Fruit fly (Drosophila melanogaster): ENCODE measurements around the gene spi.
A peak's percentile ranks its signal among the peaks of the same experiment; 100 is the strongest.

The spi gene

dm6 chr2L:19518636-19519086 lies 58.5 kb downstream of the spi start, which contains the start of gene CG10132 (continued):
- TF ChIP-seq CG10274 (GFP tag; optimal IDR thresholded peaks at IDR 0.05) (no peak), vfl (GFP tag; optimal IDR thresholded peaks at IDR 0.05) (no peak), CG9437 (GFP tag; optimal IDR thresholded peaks at IDR 0.05) (no peak), CG14710 (tag; optimal IDR thresholded peaks at IDR 0.05) (no peak), Xbp1 (GFP tag; optimal IDR thresholded peaks at IDR 0.05) (no peak), btn (GFP tag; optimal IDR thresholded peaks at IDR 0.05) (no peak), NK7.1 (GFP tag; optimal IDR thresholded peaks at IDR 0.05) (no peak), CG1832 (GFP tag; optimal IDR thresholded peaks at IDR 0.05) (no peak), Chrac-16 (GFP tag; optimal IDR thresholded peaks at IDR 0.05) (no peak), sc (optimal IDR thresholded peaks at IDR 0.05) (no peak), sc (GFP tag; optimal IDR thresholded peaks at IDR 0.05) (no peak), seq (GFP tag; IDR thresholded peaks at IDR 0.05) (no peak), CG8359 (GFP tag; optimal IDR thresholded peaks at IDR 0.05; ENCODE audit: borderline replicate concordance) (no peak), CG15269 (tag; optimal IDR thresholded peaks at IDR 0.05) (no peak), mirr (GFP tag; optimal IDR thresholded peaks at IDR 0.05) (no peak), Mad (GFP tag; optimal IDR thresholded peaks at IDR 0.05) (no peak), CTCF (GFP tag; optimal IDR thresholded peaks at IDR 0.05) (peak; percentile 73), vvl (GFP tag; IDR thresholded peaks at IDR 0.05) (no peak), CG16863 (GFP tag; optimal IDR thresholded peaks at IDR 0.05) (no peak), HmgZ (tag; optimal IDR thresholded peaks at IDR 0.05) (no peak), CG10959 (GFP tag; IDR thresholded peaks at IDR 0.05) (no peak), CG17186 (GFP tag; optimal IDR thresholded peaks at IDR 0.05) (no peak), slbo (GFP tag; IDR thresholded peaks at IDR 0.05) (no peak), jigr1 (GFP tag; IDR thresholded peaks at IDR 0.05) (no peak), corto (GFP tag; optimal IDR thresholded peaks at IDR 0.05) (no peak), Med (GFP tag) (no peak), CG17361 (GFP tag; IDR thresholded peaks at IDR 0.05) (no peak)
